Worm (Caenorhabditis elegans) whole organism, early embryonic: ENCODE results near the gene Y57G11C.46.
A peak's percentile ranks its signal among the peaks of the same experiment; 100 is the strongest.

Experiments used
- B0310.2 ChIP-seq: sonication (generic microtip); optimal IDR thresholded peaks from 2 replicates; lab custom pipeline; 2016; ENCODE audit warnings: mild to moderate bottlenecking, missing genetic modification characterization, missing compliant biosample characterization
- F13C5.2 ChIP-seq: sonication (generic microtip); optimal IDR thresholded peaks from 2 replicates; lab custom pipeline; 2017; ENCODE audit warnings: mild to moderate bottlenecking, missing genetic modification characterization, inconsistent platforms, missing compliant biosample characterization
- aly-1 ChIP-seq: sonication (generic microtip); optimal IDR thresholded peaks from 2 replicates; lab custom pipeline; 2016; ENCODE audit warnings: missing genetic modification characterization, missing compliant biosample characterization
- ama-1 ChIP-seq: fragments of 150-350 bp; optimal IDR thresholded peaks from 2 replicates; lab custom pipeline; 2014
- ceh-13 ChIP-seq: fragments of 200-800 bp; sonication (Bioruptor generic); optimal IDR thresholded peaks from 2 replicates; lab custom pipeline; 2018; ENCODE audit warnings: mild to moderate bottlenecking, missing genetic modification characterization, missing compliant biosample characterization
- ceh-36 ChIP-seq: sonication (generic microtip); optimal IDR thresholded peaks from 2 replicates; lab custom pipeline; 2016; ENCODE audit warnings: missing genetic modification characterization, inconsistent platforms, missing compliant biosample characterization
- ets-7 ChIP-seq: sonication (generic microtip); optimal IDR thresholded peaks from 2 replicates; lab custom pipeline; 2016; ENCODE audit warnings: missing genotype, missing genetic modification characterization, missing compliant biosample characterization
- flt-1 ChIP-seq: fragments of 200-800 bp; sonication (Bioruptor generic); IDR thresholded peaks from 2 replicates; pipeline ENCODE4 v1.3.6; 2022; ENCODE audit warnings: missing genetic modification characterization, missing compliant biosample characterization
- hmbx-1 ChIP-seq: sonication (generic microtip); optimal IDR thresholded peaks from 2 replicates; lab custom pipeline; 2016; ENCODE audit warnings: mild to moderate bottlenecking, missing genetic modification characterization, missing compliant biosample characterization
- hmg-4 ChIP-seq: fragments of 200-800 bp; sonication (Bioruptor generic); optimal IDR thresholded peaks from 2 replicates; lab custom pipeline; 2018; ENCODE audit warnings: mild to moderate bottlenecking, missing genetic modification characterization, missing compliant biosample characterization
- hnd-1 ChIP-seq: sonication (generic microtip); optimal IDR thresholded peaks from 2 replicates; lab custom pipeline; 2016; ENCODE audit warnings: missing genetic modification characterization, missing compliant biosample characterization
- pes-1 ChIP-seq: fragments of 200-800 bp; sonication (Bioruptor generic); IDR thresholded peaks from 2 replicates; pipeline ENCODE4 v1.3.6; 2022; ENCODE audit warnings: missing genetic modification reagents, missing genetic modification characterization, missing compliant biosample characterization
- scrt-1 ChIP-seq: fragments of 200-800 bp; sonication (Bioruptor generic); IDR thresholded peaks from 2 replicates; pipeline ENCODE4 v1.3.6; 2022; ENCODE audit warnings: missing genetic modification characterization, missing compliant biosample characterization
- sea-1 ChIP-seq: fragments of 200-800 bp; sonication (Bioruptor generic); conservative IDR thresholded peaks from 2 replicates; pipeline ENCODE4 v1.3.6; 2022; ENCODE audit warnings: missing genetic modification characterization, missing compliant biosample characterization
- tbx-11 ChIP-seq: fragments of 200-800 bp; sonication (Bioruptor generic); IDR thresholded peaks from 2 replicates; pipeline ENCODE4 v1.3.6; 2022; ENCODE audit warnings: missing genetic modification characterization, missing compliant biosample characterization
- tbx-37 ChIP-seq: fragments of 200-800 bp; sonication (Bioruptor generic); conservative IDR thresholded peaks from 2 replicates; pipeline ENCODE4 v1.3.6; 2022; ENCODE audit warnings: missing genetic modification reagents, missing genetic modification characterization, missing compliant biosample characterization
- tra-4 ChIP-seq: sonication (generic microtip); optimal IDR thresholded peaks from 2 replicates; lab custom pipeline; 2017; ENCODE audit warnings: missing genetic modification characterization, missing compliant biosample characterization

Y57G11C.46 gene

ce11 chrIV:14765336-14765735 is 50.9 kb downstream of the Y57G11C.46 start, which contains the start of gene Y57G11C.5:
Gene Y57G11C.5, minus strand, starts transcription at chrIV:14765436.
- TF ChIP-seq aly-1 = no peak
- no peak for TF ChIP-seq flt-1 (GFP tag; lab: Robert Waterston, UW)
- TF ChIP-seq hmbx-1 (tag; lab: Kevin White, UChicago) = no peak
- no peak for TF ChIP-seq scrt-1 (GFP tag; lab: Robert Waterston, UW)
- no peak for TF ChIP-seq tbx-37 (GFP tag; lab: Robert Waterston, UW)
- no peak for TF ChIP-seq tbx-11 (GFP tag; lab: Robert Waterston, UW)
- no peak for TF ChIP-seq F13C5.2 (tag; lab: Kevin White, UChicago)
- no peak for TF ChIP-seq ceh-36 (tag; lab: Kevin White, UChicago)
- no peak for TF ChIP-seq ama-1 (lab: Kevin White, UChicago)
- TF ChIP-seq ets-7 (tag; lab: Kevin White, UChicago) = no peak
- TF ChIP-seq tra-4 (tag; lab: Kevin White, UChicago) = no peak
- TF ChIP-seq hmg-4 (GFP tag; lab: Kevin White, UChicago) = no peak

DNA sequence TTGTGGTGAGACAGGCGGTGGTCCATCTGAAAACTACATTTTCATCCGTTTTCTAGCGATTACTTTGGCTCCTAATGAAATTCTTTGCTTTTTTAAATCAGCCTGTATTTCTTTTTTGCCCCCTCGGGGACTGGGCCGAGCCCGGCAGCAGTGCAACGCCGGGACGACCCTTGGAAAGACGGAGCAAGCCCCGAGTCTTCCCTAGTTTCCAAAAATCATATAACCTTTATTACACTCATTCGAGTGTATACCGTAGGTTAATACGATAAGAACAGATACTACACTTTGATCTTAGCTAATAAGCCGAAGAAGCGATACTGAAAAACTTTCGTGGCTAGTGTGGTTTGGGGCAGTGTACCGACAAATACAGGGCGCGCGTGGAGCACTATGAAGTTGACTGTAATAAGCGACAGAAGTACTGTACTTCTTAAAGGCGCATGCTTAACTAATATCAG is 51.4 kb downstream of the Y57G11C.46 start:
- TF ChIP-seq tbx-11 (GFP tag; lab: Robert Waterston, UW) (no peak), hmbx-1 (tag; lab: Kevin White, UChicago) (no peak), sea-1 (GFP tag; lab: Robert Waterston, UW) (no peak)

DNA sequence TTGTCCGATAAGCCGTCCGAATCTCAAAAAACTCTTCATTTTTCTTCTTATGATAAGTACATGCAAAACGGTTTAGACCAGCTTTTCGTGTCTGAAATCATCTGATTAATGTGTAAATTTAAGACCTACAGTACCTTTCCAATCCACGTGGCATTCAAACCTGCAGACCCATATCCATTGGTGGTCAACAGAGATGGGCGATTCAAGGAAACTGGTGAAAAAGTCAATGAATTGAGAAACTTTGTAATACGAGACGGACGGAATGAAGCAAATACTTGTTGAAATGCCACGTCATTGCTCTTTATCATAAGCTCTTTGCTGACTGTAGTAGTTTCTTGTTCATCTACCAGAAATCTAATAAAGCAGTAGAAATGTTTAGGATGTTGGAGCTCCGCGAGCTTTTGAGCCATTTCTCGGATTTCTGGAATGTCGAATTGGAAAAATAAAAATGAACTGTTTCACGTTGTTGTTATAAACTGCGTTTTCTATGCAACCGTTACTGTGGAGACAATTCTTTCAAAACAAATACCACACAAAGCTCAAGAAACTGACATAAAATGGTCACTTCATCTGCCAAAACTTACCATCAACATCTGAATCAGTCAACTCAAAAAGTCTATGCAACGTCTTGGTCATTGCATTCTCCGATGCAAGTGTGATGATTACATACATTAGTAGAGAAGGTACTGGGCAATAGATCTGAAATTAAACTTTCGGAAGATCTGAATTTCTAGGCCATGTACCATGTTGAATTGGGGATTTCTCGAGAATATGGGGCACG is 52.1 kb downstream of the Y57G11C.46 start:
- TF ChIP-seq hmg-4 (GFP tag; lab: Kevin White, UChicago) = no peak
- no peak for TF ChIP-seq hmbx-1 (tag; lab: Kevin White, UChicago)
- no peak for TF ChIP-seq hnd-1 (tag; lab: Kevin White, UChicago)
- no peak for TF ChIP-seq B0310.2 (tag; lab: Kevin White, UChicago)
- TF ChIP-seq scrt-1 (GFP tag; lab: Robert Waterston, UW) = no peak
- TF ChIP-seq aly-1 = no peak
- no peak for TF ChIP-seq ama-1 (lab: Kevin White, UChicago)
- no peak for TF ChIP-seq ceh-36 (tag; lab: Kevin White, UChicago)
- TF ChIP-seq pes-1 (GFP tag; lab: Robert Waterston, UW) = no peak
- no peak for TF ChIP-seq ceh-13 (GFP tag; lab: Kevin White, UChicago)
- no peak for TF ChIP-seq sea-1 (GFP tag; lab: Robert Waterston, UW)
- no peak for TF ChIP-seq tbx-11 (GFP tag; lab: Robert Waterston, UW)
- TF ChIP-seq tra-4 (tag; lab: Kevin White, UChicago) = no peak
- no peak for TF ChIP-seq ets-7 (tag; lab: Kevin White, UChicago)
- TF ChIP-seq tbx-37 (GFP tag; lab: Robert Waterston, UW) = no peak
- no peak for TF ChIP-seq flt-1 (GFP tag; lab: Robert Waterston, UW)

- TF ChIP-seq F13C5.2 (tag; lab: Kevin White, UChicago) = peak; percentile 7
These were observed 52.8 kb downstream of the Y57G11C.46 start for ce11 chrIV:14763348-14763747.
